Worm (Caenorhabditis elegans) whole organism, L1 larva: Measurements from ENCODE around the gene F10C2.5.

Experiments
- C04F5.9 ChIP-seq: sonication (generic microtip); optimal IDR thresholded peaks from 2 replicates; lab custom pipeline; 2016; ENCODE audit warnings: missing genetic modification characterization, missing compliant biosample characterization
- C16A3.4 ChIP-seq: fragments of 150-350 bp; optimal IDR thresholded peaks from 2 replicates; lab custom pipeline; 2014; ENCODE audit warnings: missing biosample characterization, missing genetic modification characterization
- C34B4.2 ChIP-seq: sonication (generic microtip); optimal IDR thresholded peaks from 2 replicates; lab custom pipeline; 2017; ENCODE audit warnings: mild to moderate bottlenecking, missing genetic modification characterization, missing compliant biosample characterization
- F16B12.6 ChIP-seq: fragments of 150-350 bp; optimal IDR thresholded peaks from 2 replicates; lab custom pipeline; 2014; ENCODE audit warnings: missing biosample characterization, missing genetic modification characterization
- aha-1 ChIP-seq: fragments of 150-350 bp; optimal IDR thresholded peaks from 2 replicates; lab custom pipeline; 2014; ENCODE audit warnings: missing biosample characterization, missing genetic modification characterization
- alr-1 ChIP-seq: fragments of 200-800 bp; sonication (Bioruptor generic); optimal IDR thresholded peaks from 2 replicates; lab custom pipeline; 2018; ENCODE audit warnings: borderline replicate concordance, mild to moderate bottlenecking, missing genetic modification characterization, missing compliant biosample characterization
- aly-2 ChIP-seq: fragments of 150-350 bp; optimal IDR thresholded peaks from 2 replicates; lab custom pipeline; 2014; ENCODE audit warnings: missing biosample characterization, missing genetic modification characterization
- blmp-1 ChIP-seq: fragments of 150-350 bp; optimal IDR thresholded peaks from 2 replicates; lab custom pipeline; 2014; ENCODE audit warnings: missing biosample characterization, missing genetic modification characterization
- ceh-63 ChIP-seq: fragments of 200-800 bp; sonication (Bioruptor generic); optimal IDR thresholded peaks from 2 replicates; lab custom pipeline; 2018; ENCODE audit warnings: mild to moderate bottlenecking, missing genetic modification characterization, missing compliant biosample characterization
- ceh-82 ChIP-seq, 3 experiments: fragments of 150-350 bp in 1 of 3; sonication (generic microtip) in 2 of 3; optimal IDR thresholded peaks; 2 replicates each; lab custom pipeline; 2014 to 2017; ENCODE audit warnings: missing biosample characterization in 3 of 3, missing genetic modification characterization in 3 of 3
- ceh-90 ChIP-seq: sonication (generic microtip); optimal IDR thresholded peaks from 2 replicates; lab custom pipeline; 2016; ENCODE audit warnings: missing genetic modification characterization, missing compliant biosample characterization
- dpl-1 ChIP-seq, 3 experiments: fragments of 150-350 bp in 2 of 3; sonication (generic microtip) in 1 of 3; optimal IDR thresholded peaks; 2 replicates each; lab custom pipeline; 2014 to 2017; ENCODE audit warnings: missing biosample characterization in 3 of 3, missing genetic modification characterization in 3 of 3, missing genetic modification reagents in 3 of 3
- dsc-1 ChIP-seq: sonication (generic microtip); optimal IDR thresholded peaks from 2 replicates; lab custom pipeline; 2016; ENCODE audit warnings: mild to moderate bottlenecking, missing genetic modification characterization, missing compliant biosample characterization
- efl-1 ChIP-seq, 4 experiments: fragments of 150-350 bp; optimal IDR thresholded peaks in 3 of 4; peaks in 1 of 4; 1 replicate in 1 of 4; 2 replicates in 3 of 4; lab custom pipeline; 2014; ENCODE audit warnings: missing biosample characterization in 2 of 4, missing genetic modification characterization in 2 of 4, missing genetic modification reagents in 2 of 4
- egl-13 ChIP-seq: sonication (generic microtip); optimal IDR thresholded peaks from 2 replicates; lab custom pipeline; 2016; ENCODE audit warnings: missing genotype, missing genetic modification reagents, missing genetic modification characterization, missing compliant biosample characterization
- elt-3 ChIP-seq, 6 experiments: fragments of 150-350 bp in 1 of 6; sonication (generic microtip); optimal IDR thresholded peaks; 2 replicates each; lab custom pipeline; 2017 to 2018; ENCODE audit warnings: missing biosample characterization in 6 of 6, missing genetic modification characterization in 6 of 6, inconsistent platforms in 1 of 6
- ets-5 ChIP-seq: fragments of 200-800 bp; sonication (Bioruptor generic); IDR thresholded peaks from 2 replicates; pipeline ENCODE4 v1.3.6; 2022; ENCODE audit warnings: missing genetic modification characterization, missing compliant biosample characterization
- fkh-10 ChIP-seq: sonication (generic microtip); optimal IDR thresholded peaks from 2 replicates; lab custom pipeline; 2017; ENCODE audit warnings: missing biosample characterization, missing genetic modification reagents, missing genetic modification characterization
- fkh-4 ChIP-seq: sonication (generic microtip); optimal IDR thresholded peaks from 2 replicates; lab custom pipeline; 2016; ENCODE audit warnings: missing compliant biosample characterization, missing genetic modification characterization, borderline replicate concordance
- fkh-8 ChIP-seq: sonication (generic microtip); optimal IDR thresholded peaks from 2 replicates; lab custom pipeline; 2016; ENCODE audit warnings: mild to moderate bottlenecking, missing genetic modification characterization, missing compliant biosample characterization
- grh-1 ChIP-seq: fragments of 200-800 bp; sonication (Bioruptor generic); IDR thresholded peaks from 2 replicates; pipeline ENCODE4 v1.3.6; 2022; ENCODE audit warnings: missing genetic modification reagents, missing genetic modification characterization, missing compliant biosample characterization
- irx-1 ChIP-seq: sonication (generic microtip); optimal IDR thresholded peaks from 2 replicates; lab custom pipeline; 2016; ENCODE audit warnings: missing genetic modification characterization, missing compliant biosample characterization
- isw-1 ChIP-seq: fragments of 200-800 bp; sonication (Bioruptor generic); IDR thresholded peaks from 2 replicates; pipeline ENCODE4 v1.3.6; 2022; ENCODE audit warnings: missing genetic modification characterization, missing compliant biosample characterization
- lin-14 ChIP-seq: fragments of 200-800 bp; sonication (Bioruptor generic); optimal IDR thresholded peaks from 2 replicates; lab custom pipeline; 2018; ENCODE audit warnings: mild to moderate bottlenecking, missing genetic modification characterization, moderate library complexity, missing compliant biosample characterization
- lin-35 ChIP-seq, 2 experiments: fragments of 150-350 bp; optimal IDR thresholded peaks; 2 replicates each; lab custom pipeline; 2014; ENCODE audit warnings: missing biosample characterization in 2 of 2, missing genetic modification characterization in 2 of 2, missing genetic modification reagents in 2 of 2
- lin-39 ChIP-seq: fragments of 150-350 bp; optimal IDR thresholded peaks from 2 replicates; lab custom pipeline; 2014; ENCODE audit warnings: missing biosample characterization, missing genetic modification reagents, missing genetic modification characterization
- lsy-2 ChIP-seq, 2 experiments: fragments of 150-350 bp; optimal IDR thresholded peaks; 2 replicates each; lab custom pipeline; 2014; ENCODE audit warnings: missing biosample characterization in 2 of 2, missing genetic modification characterization in 2 of 2
- mdl-1 ChIP-seq, 2 experiments: fragments of 150-350 bp; optimal IDR thresholded peaks; 2 replicates each; lab custom pipeline; 2014 to 2017; ENCODE audit warnings: missing biosample characterization in 2 of 2, missing genetic modification characterization in 2 of 2, inconsistent platforms in 1 of 2
- mep-1 ChIP-seq: fragments of 150-350 bp; optimal IDR thresholded peaks from 2 replicates; lab custom pipeline; 2014; ENCODE audit warnings: missing biosample characterization, missing genetic modification characterization
- nhr-11 ChIP-seq: fragments of 150-350 bp; optimal IDR thresholded peaks from 2 replicates; lab custom pipeline; 2014; ENCODE audit warnings: missing biosample characterization, missing genetic modification characterization
- nhr-12 ChIP-seq: sonication (generic microtip); optimal IDR thresholded peaks from 2 replicates; lab custom pipeline; 2017; ENCODE audit warnings: missing biosample characterization, missing genetic modification characterization
- nhr-19 ChIP-seq: fragments of 200-800 bp; sonication (Bioruptor generic); conservative IDR thresholded peaks from 2 replicates; pipeline ENCODE4 v1.3.6; 2022; ENCODE audit warnings: missing genetic modification characterization, missing compliant biosample characterization
- nhr-20 ChIP-seq: sonication (generic microtip); optimal IDR thresholded peaks from 2 replicates; lab custom pipeline; 2016; ENCODE audit warnings: mild to moderate bottlenecking, missing genetic modification characterization, missing compliant biosample characterization
- nhr-28 ChIP-seq: fragments of 150-350 bp; optimal IDR thresholded peaks from 2 replicates; lab custom pipeline; 2014; ENCODE audit warnings: missing biosample characterization, missing genetic modification characterization
- nhr-47 ChIP-seq: sonication (generic microtip); optimal IDR thresholded peaks from 2 replicates; lab custom pipeline; 2016; ENCODE audit warnings: mild to moderate bottlenecking, missing genetic modification characterization, moderate library complexity, missing compliant biosample characterization
- nhr-77 ChIP-seq: fragments of 150-350 bp; optimal IDR thresholded peaks from 2 replicates; lab custom pipeline; 2014; ENCODE audit warnings: missing biosample characterization, missing genetic modification characterization
- nhr-84 ChIP-seq: sonication (generic microtip); optimal IDR thresholded peaks from 2 replicates; lab custom pipeline; 2017; ENCODE audit warnings: missing biosample characterization, missing genetic modification characterization
- nhr-85 ChIP-seq: sonication (generic microtip); peaks from one replicate; lab custom pipeline; 2016; ENCODE audit warnings: missing genetic modification characterization, inconsistent platforms, missing compliant biosample characterization
- pag-3 ChIP-seq: sonication (generic microtip); optimal IDR thresholded peaks from 2 replicates; lab custom pipeline; 2017; ENCODE audit warnings: missing genetic modification characterization, mild to moderate bottlenecking, missing compliant biosample characterization, antibody characterized with exemption, borderline replicate concordance; ENCODE audit not compliant: insufficient read depth
- pax-3 ChIP-seq: fragments of 200-800 bp; sonication (Bioruptor generic); optimal IDR thresholded peaks from 2 replicates; lab custom pipeline; 2018; ENCODE audit warnings: mild to moderate bottlenecking, missing genetic modification characterization, moderate library complexity, missing compliant biosample characterization
- rnt-1 ChIP-seq: sonication (generic microtip); optimal IDR thresholded peaks from 2 replicates; lab custom pipeline; 2016; ENCODE audit warnings: mild to moderate bottlenecking, missing genetic modification characterization, moderate library complexity, missing compliant biosample characterization
- snpc-4 ChIP-seq: fragments of 150-350 bp; optimal IDR thresholded peaks from 2 replicates; lab custom pipeline; 2014; ENCODE audit warnings: missing biosample characterization, missing genetic modification characterization
- snu-23 ChIP-seq: sonication (generic microtip); optimal IDR thresholded peaks from 2 replicates; lab custom pipeline; 2016; ENCODE audit warnings: missing genetic modification characterization, missing compliant biosample characterization
- tbx-2 ChIP-seq: sonication (generic microtip); optimal IDR thresholded peaks from 2 replicates; lab custom pipeline; 2016; ENCODE audit warnings: missing genetic modification characterization, missing compliant biosample characterization
- tlp-1 ChIP-seq: fragments of 150-350 bp; optimal IDR thresholded peaks from 2 replicates; lab custom pipeline; 2014; ENCODE audit warnings: missing biosample characterization, missing genetic modification characterization
- unc-30 ChIP-seq: sonication (generic microtip); optimal IDR thresholded peaks from 2 replicates; lab custom pipeline; 2017; ENCODE audit warnings: missing biosample characterization, missing genetic modification characterization
- unc-86 ChIP-seq: sonication (generic microtip); optimal IDR thresholded peaks from 2 replicates; lab custom pipeline; 2016; ENCODE audit warnings: missing genetic modification characterization, missing compliant biosample characterization
- vab-15 ChIP-seq: sonication (generic microtip); optimal IDR thresholded peaks from 2 replicates; lab custom pipeline; 2017; ENCODE audit warnings: missing genotype, mild to moderate bottlenecking, missing genetic modification characterization, missing compliant biosample characterization
- zag-1 ChIP-seq: fragments of 150-350 bp; optimal IDR thresholded peaks from 2 replicates; lab custom pipeline; 2014; ENCODE audit warnings: missing biosample characterization, missing genetic modification characterization
- ztf-11 ChIP-seq, 2 experiments: sonication (generic microtip); optimal IDR thresholded peaks; 2 replicates each; lab custom pipeline; 2016 to 2017; ENCODE audit warnings: missing genetic modification characterization in 2 of 2, missing biosample characterization in 1 of 2, missing compliant biosample characterization in 1 of 2

The F10C2.5 gene

ce11 chrV:12025683-12026082 is 19.5 kb upstream of the F10C2.5 start (continued):
- no peak for TF ChIP-seq blmp-1 (tag; lab: Kevin White, UChicago)
- TF ChIP-seq grh-1 (GFP tag; lab: Robert Waterston, UW), result no peak
- no peak for TF ChIP-seq lin-35 (GFP tag; optimal IDR thresholded peaks at IDR 0.05; lab: Kevin White, UChicago)
- no peak for TF ChIP-seq mdl-1 (tag; optimal IDR thresholded peaks at IDR 0.05; lab: Kevin White, UChicago)
- TF ChIP-seq elt-3 (tag; optimal IDR thresholded peaks at IDR 0.05; lab: Kevin White, UChicago), result no peak
- TF ChIP-seq nhr-12 (tag; lab: Kevin White, UChicago), result no peak
- no peak for TF ChIP-seq aly-2 (tag; lab: Kevin White, UChicago)
- peak in 1 of 3 experiments; percentile 36 for TF ChIP-seq ceh-82 (tag; optimal IDR thresholded peaks at IDR 0.05; lab: Kevin White, UChicago)
- peak; percentile 64 for TF ChIP-seq fkh-8 (tag; lab: Kevin White, UChicago)
- no peak for TF ChIP-seq lin-39
- peak in 1 of 3 experiments; percentile 6 for TF ChIP-seq dpl-1 (GFP tag; optimal IDR thresholded peaks at IDR 0.05; lab: Kevin White, UChicago)
- no peak for TF ChIP-seq ets-5 (GFP tag; lab: Robert Waterston, UW)
- no peak for TF ChIP-seq fkh-4
- TF ChIP-seq ceh-90 (tag; lab: Kevin White, UChicago), result no peak
- TF ChIP-seq lsy-2 (tag; optimal IDR thresholded peaks at IDR 0.05; lab: Kevin White, UChicago), result peak in 1 of 2 experiments; percentile 33
- TF ChIP-seq zag-1, result no peak
- TF ChIP-seq tbx-2 (tag; lab: Kevin White, UChicago), result no peak
- no peak for TF ChIP-seq nhr-11 (tag; lab: Kevin White, UChicago)
- no peak for TF ChIP-seq ztf-11 (tag; optimal IDR thresholded peaks at IDR 0.05; lab: Kevin White, UChicago)
- TF ChIP-seq C04F5.9 (tag; lab: Kevin White, UChicago), result no peak
- TF ChIP-seq nhr-77, result no peak
- no peak for TF ChIP-seq unc-30 (tag; lab: Kevin White, UChicago)
- TF ChIP-seq nhr-85 (tag; lab: Kevin White, UChicago), result no peak
- TF ChIP-seq snpc-4 (tag; lab: Kevin White, UChicago), result no peak
- no peak for TF ChIP-seq nhr-47
- TF ChIP-seq alr-1 (tag; lab: Kevin White, UChicago), result no peak
- TF ChIP-seq irx-1 (tag; lab: Kevin White, UChicago), result no peak
- TF ChIP-seq snu-23, result peak; percentile 1
- peak; percentile 10 for TF ChIP-seq egl-13
- TF ChIP-seq F16B12.6, result no peak
- TF ChIP-seq ceh-63 (GFP tag; lab: Kevin White, UChicago), result no peak
- TF ChIP-seq nhr-20 (tag; lab: Kevin White, UChicago), result no peak
- TF ChIP-seq tlp-1 (tag; lab: Kevin White, UChicago), result no peak
- no peak for TF ChIP-seq pag-3 (tag; lab: Kevin White, UChicago)
- TF ChIP-seq lin-14 (GFP tag; lab: Kevin White, UChicago), result peak; percentile 87
- no peak for TF ChIP-seq aha-1 (tag; lab: Kevin White, UChicago)
- TF ChIP-seq nhr-19 (GFP tag; lab: Robert Waterston, UW), result no peak

- TF ChIP-seq C04F5.9 (tag; lab: Kevin White, UChicago) (no peak), ceh-82 (tag; optimal IDR thresholded peaks at IDR 0.05; lab: Kevin White, UChicago) (peak; percentile 5 to 67 (median 25)), aha-1 (tag; lab: Kevin White, UChicago) (no peak), unc-86 (tag; lab: Kevin White, UChicago) (peak; percentile 38), nhr-84 (tag; lab: Kevin White, UChicago) (no peak), C16A3.4 (peak; percentile 29), vab-15 (tag; lab: Kevin White, UChicago) (no peak), efl-1 (optimal IDR thresholded peaks at IDR 0.05; lab: Kevin White, UChicago) (peak; percentile 15 to 38), efl-1 (GFP tag; optimal IDR thresholded peaks at IDR 0.05 in 1 of 2; lab: Kevin White, UChicago) (no peak), nhr-19 (GFP tag; lab: Robert Waterston, UW) (0 out of 2 replicates have a peak, but pooled peaks have one; percentile 12), lin-14 (GFP tag; lab: Kevin White, UChicago) (peak; percentile 92), ztf-11 (tag; optimal IDR thresholded peaks at IDR 0.05; lab: Kevin White, UChicago) (no peak), dsc-1 (peak; percentile 49), dpl-1 (GFP tag; optimal IDR thresholded peaks at IDR 0.05; lab: Kevin White, UChicago) (peak in 1 of 3 experiments; percentile 23), fkh-10 (GFP tag; lab: Kevin White, UChicago) (peak; percentile 93), pax-3 (tag; lab: Kevin White, UChicago) (peak; percentile 41), C34B4.2 (no peak), snpc-4 (tag; lab: Kevin White, UChicago) (peak; percentile 17), rnt-1 (tag; lab: Kevin White, UChicago) (no peak), isw-1 (peak; percentile 25), lsy-2 (tag; optimal IDR thresholded peaks at IDR 0.05; lab: Kevin White, UChicago) (peak in 1 of 2 experiments; percentile 44), mdl-1 (tag; optimal IDR thresholded peaks at IDR 0.05; lab: Kevin White, UChicago) (peak in 1 of 2 experiments; percentile 29), nhr-28 (no peak), mep-1 (tag; lab: Kevin White, UChicago) (peak; percentile 71), F16B12.6 (no peak)
Measured at ce11 chrV:12026878-12027477, 18.3 kb upstream of the F10C2.5 start.
